Fruit fly (Drosophila melanogaster): ENCODE data around the gene CG42446.
A peak's percentile ranks its signal among the peaks of the same experiment; 100 is the strongest.

The CG42446 gene

dm6 chr3R:16360008-16360407 is at the start of gene CG42446:
Gene CG42446, minus strand, starts transcription at chr3R:16360108.
- no peak for TF ChIP-seq CG10631 (GFP tag; optimal IDR thresholded peaks at IDR 0.05)
- no peak for TF ChIP-seq Gug (GFP tag; IDR thresholded peaks at IDR 0.05)
- TF ChIP-seq esn (GFP tag; optimal IDR thresholded peaks at IDR 0.05), result no peak
- no peak for TF ChIP-seq Sox15 (GFP tag; optimal IDR thresholded peaks at IDR 0.05)
- no peak for TF ChIP-seq svp (GFP tag)
- no peak for TF ChIP-seq CG32006 (GFP tag; optimal IDR thresholded peaks at IDR 0.05)
- no peak for TF ChIP-seq salr (GFP tag; optimal IDR thresholded peaks at IDR 0.05)
- no peak for TF ChIP-seq fkh (GFP tag; optimal IDR thresholded peaks at IDR 0.05)
- TF ChIP-seq Met (GFP tag; optimal IDR thresholded peaks at IDR 0.05), result no peak
- TF ChIP-seq CG11294 (GFP tag; IDR thresholded peaks at IDR 0.05), result no peak
- TF ChIP-seq CG6808 (GFP tag; optimal IDR thresholded peaks at IDR 0.05), result no peak
- TF ChIP-seq CG8319 (GFP tag; optimal IDR thresholded peaks at IDR 0.05), result no peak

DNA sequence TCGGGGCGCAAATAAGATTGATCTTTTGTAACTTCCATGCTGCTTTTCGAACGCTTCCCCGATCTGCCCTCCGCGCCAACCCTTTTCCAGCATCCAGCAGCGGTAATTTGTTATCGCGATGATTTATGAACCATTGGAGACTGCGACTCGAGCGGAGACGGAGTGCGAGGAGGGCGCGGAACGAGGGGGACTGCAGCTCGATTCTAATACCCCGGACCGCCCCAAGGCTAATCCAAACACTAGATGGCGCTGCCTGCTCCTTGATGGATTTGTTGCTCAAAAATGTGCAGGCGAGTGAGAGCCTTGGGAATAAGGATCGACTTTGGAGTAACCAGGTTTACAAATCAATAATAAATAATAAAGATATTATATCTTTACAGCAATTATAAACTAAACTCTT is 48.5 kb upstream of the CG42446 start:
- TF ChIP-seq CG11294 (GFP tag; IDR thresholded peaks at IDR 0.05), result no peak
- no peak for TF ChIP-seq Sox102F (GFP tag; optimal IDR thresholded peaks at IDR 0.05)
- TF ChIP-seq CG34406 (GFP tag; optimal IDR thresholded peaks at IDR 0.05), result no peak
- no peak for TF ChIP-seq vri (GFP tag; optimal IDR thresholded peaks at IDR 0.05)
- TF ChIP-seq CG8319 (GFP tag; optimal IDR thresholded peaks at IDR 0.05), result no peak
- TF ChIP-seq salr (GFP tag; optimal IDR thresholded peaks at IDR 0.05), result no peak

DNA sequence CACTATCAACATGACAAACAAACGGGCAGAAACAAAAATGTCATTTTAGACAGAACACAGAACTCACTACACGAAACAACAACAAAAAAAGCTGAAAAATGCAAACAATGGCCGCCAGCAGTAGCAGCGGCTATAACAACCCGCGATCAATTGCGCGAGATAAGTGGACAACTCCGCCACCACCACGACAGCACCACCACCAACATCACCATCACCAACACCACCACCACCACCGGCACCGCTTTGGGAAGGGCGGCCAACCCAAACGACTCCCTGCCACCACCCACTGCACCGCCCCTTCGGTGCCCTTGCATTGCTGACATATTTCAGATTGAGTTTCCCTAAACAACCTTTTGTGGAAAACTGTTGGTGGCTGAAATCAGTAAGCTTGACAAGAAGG is 46.7 kb upstream of the CG42446 start:
- TF ChIP-seq esn (GFP tag; optimal IDR thresholded peaks at IDR 0.05) (no peak), Ets21C (GFP tag; optimal IDR thresholded peaks at IDR 0.05) (no peak), svp (GFP tag) (no peak), CG10631 (GFP tag; optimal IDR thresholded peaks at IDR 0.05) (no peak)

DNA sequence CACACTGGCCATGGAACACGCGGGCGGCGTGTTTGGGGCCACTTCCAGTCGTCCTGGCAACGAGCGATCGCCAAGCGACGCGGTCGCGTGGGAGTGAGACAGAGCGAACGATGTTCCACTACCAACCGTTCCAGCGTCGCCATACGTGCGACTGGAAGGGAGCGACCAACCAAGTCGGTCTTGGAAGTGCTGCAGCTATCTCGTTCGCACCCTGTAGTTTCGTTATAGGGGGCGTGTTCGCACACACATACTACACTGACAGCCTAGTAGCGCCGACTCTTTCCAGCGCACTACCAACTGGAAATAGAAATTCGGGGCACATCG is 43.8 kb upstream of the CG42446 start:
- TF ChIP-seq achi (GFP tag; optimal IDR thresholded peaks at IDR 0.05), result no peak
- no peak for TF ChIP-seq CG6854 (GFP tag; optimal IDR thresholded peaks at IDR 0.05)
- no peak for TF ChIP-seq pdm3 (GFP tag; optimal IDR thresholded peaks at IDR 0.05)
- no peak for TF ChIP-seq fkh (GFP tag; optimal IDR thresholded peaks at IDR 0.05)
- no peak for TF ChIP-seq topi (GFP tag; optimal IDR thresholded peaks at IDR 0.05)
- TF ChIP-seq Sox14 (GFP tag; optimal IDR thresholded peaks at IDR 0.05), result no peak
- no peak for TF ChIP-seq net (GFP tag; optimal IDR thresholded peaks at IDR 0.05)
- TF ChIP-seq ss (GFP tag; optimal IDR thresholded peaks at IDR 0.05), result no peak
- no peak for TF ChIP-seq CG3919 (GFP tag; optimal IDR thresholded peaks at IDR 0.05)
- TF ChIP-seq Eip78C (GFP tag), result no peak
- TF ChIP-seq dsx (GFP tag; optimal IDR thresholded peaks at IDR 0.05; ENCODE audit: poor library complexity, severe bottlenecking), result no peak
- no peak for TF ChIP-seq Blimp-1 (GFP tag; optimal IDR thresholded peaks at IDR 0.05)
- TF ChIP-seq Met (GFP tag; optimal IDR thresholded peaks at IDR 0.05), result no peak
- no peak for TF ChIP-seq CG6163 (GFP tag; IDR thresholded peaks at IDR 0.05)
- TF ChIP-seq Smox (GFP tag; optimal IDR thresholded peaks at IDR 0.05), result no peak
- no peak for TF ChIP-seq fd59A (GFP tag; optimal IDR thresholded peaks at IDR 0.05)
- no peak for TF ChIP-seq Sox102F (GFP tag; optimal IDR thresholded peaks at IDR 0.05)
- TF ChIP-seq CG15336 (GFP tag; IDR thresholded peaks at IDR 0.05), result no peak
- TF ChIP-seq Ets21C (GFP tag; optimal IDR thresholded peaks at IDR 0.05), result no peak

dm6 chr3R:16403023-16403733 is 43.3 kb upstream of the CG42446 start, which contains the start of gene ss:
Gene ss, minus strand, starts transcription at chr3R:16403690.
- TF ChIP-seq ss (GFP tag; optimal IDR thresholded peaks at IDR 0.05) (peak; percentile 26 to 83), CG1621 (tag; optimal IDR thresholded peaks at IDR 0.05) (no peak), Eip75B (GFP tag; optimal IDR thresholded peaks at IDR 0.05) (no peak), achi (GFP tag; optimal IDR thresholded peaks at IDR 0.05) (no peak), Sox15 (GFP tag; optimal IDR thresholded peaks at IDR 0.05) (no peak), Lpt (GFP tag; optimal IDR thresholded peaks at IDR 0.05) (no peak)
